Worm (Caenorhabditis elegans) whole organism, mixed stage, embryonic: ENCODE data around the gene pst-1.

Source experiments
- elt-1 ChIP-seq: sonication (generic microtip); optimal IDR thresholded peaks from 2 replicates; lab custom pipeline; 2017; ENCODE audit warnings: missing genetic modification characterization, mild to moderate bottlenecking, missing compliant biosample characterization, antibody characterized with exemption, moderate library complexity, borderline replicate concordance; ENCODE audit not compliant: insufficient read depth
- ham-2 ChIP-seq: fragments of 200-800 bp; sonication (Bioruptor generic); optimal IDR thresholded peaks from 2 replicates; lab custom pipeline; 2018; ENCODE audit warnings: mild to moderate bottlenecking, missing genetic modification characterization, missing compliant biosample characterization
- nhr-237 ChIP-seq: fragments of 150-350 bp; optimal IDR thresholded peaks from 2 replicates; lab custom pipeline; 2014; ENCODE audit warnings: missing biosample characterization, missing genetic modification characterization
- sptf-1 ChIP-seq: sonication (generic microtip); optimal IDR thresholded peaks from 2 replicates; lab custom pipeline; 2017; ENCODE audit warnings: mild to moderate bottlenecking, missing genetic modification characterization, moderate library complexity, missing compliant biosample characterization

- TF ChIP-seq elt-1 (no peak), sptf-1 (no peak), ham-2 (GFP tag; lab: Kevin White, UChicago) (no peak), nhr-237 (tag; lab: Kevin White, UChicago) (no peak)
Measured at ce11 chrV:5927347-5927746, 15.9 kb upstream of the pst-1 start, which contains the start of gene srsx-17.
